Fruit fly (Drosophila melanogaster): ENCODE results near the gene CG17560.

CG17560 gene

DNA sequence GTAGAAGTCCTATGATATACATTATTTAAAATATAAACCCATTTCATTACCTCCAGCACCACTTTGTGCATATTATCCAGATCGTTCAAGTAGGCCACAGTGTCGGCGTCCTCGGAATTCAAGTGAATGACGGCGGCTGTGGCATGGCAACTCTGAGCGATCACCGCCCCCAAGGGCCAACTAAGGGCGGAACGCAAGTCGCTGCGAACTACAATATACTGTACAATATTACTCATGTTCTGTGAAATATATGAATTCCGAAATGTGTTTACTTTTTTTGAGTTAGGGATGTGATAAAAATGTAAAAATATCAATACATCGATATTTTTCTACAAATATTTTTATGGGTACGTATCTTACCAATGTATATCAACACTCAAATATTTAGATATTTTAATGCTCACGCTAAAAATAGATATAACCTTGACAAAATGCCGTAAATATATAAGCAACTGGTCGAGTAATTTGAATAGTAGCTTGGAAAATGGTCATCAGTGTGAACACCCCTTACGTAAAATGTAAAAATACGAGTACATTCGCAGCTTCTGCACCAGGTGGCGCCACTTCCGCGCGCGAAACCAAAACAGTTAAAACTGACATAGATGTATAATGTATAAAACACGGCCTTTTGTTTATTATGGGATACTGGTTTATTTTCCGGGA is 44.1 kb upstream of the CG17560 start, which contains the start of gene CG14903 (continued):
- TF ChIP-seq CG32767 (GFP tag; IDR thresholded peaks at IDR 0.05) (no peak), CG2712 (tag; optimal IDR thresholded peaks at IDR 0.05) (peak; percentile 45), ato (GFP tag; IDR thresholded peaks at IDR 0.05; ENCODE audit: partially characterized antibody) (no peak; the same call in 1 of the 2 replicates), ems (GFP tag; optimal IDR thresholded peaks at IDR 0.05) (no peak), CG17568 (GFP tag; optimal IDR thresholded peaks at IDR 0.05) (no peak), CG2202 (tag; optimal IDR thresholded peaks at IDR 0.05) (no peak), CG9437 (GFP tag; optimal IDR thresholded peaks at IDR 0.05) (no peak), Aef1 (GFP tag; IDR thresholded peaks at IDR 0.05) (no peak), CG10543 (GFP tag; optimal IDR thresholded peaks at IDR 0.05) (no peak), sr (GFP tag; IDR thresholded peaks at IDR 0.05) (no peak), CG9932 (GFP tag; IDR thresholded peaks at IDR 0.05) (peak; percentile 67), cad (GFP tag; optimal IDR thresholded peaks at IDR 0.05) (no peak), peb (GFP tag; IDR thresholded peaks at IDR 0.05) (no peak), CG1233 (GFP tag; optimal IDR thresholded peaks at IDR 0.05) (no peak), sim (GFP tag; IDR thresholded peaks at IDR 0.05) (no peak), dmrt11E (tag; optimal IDR thresholded peaks at IDR 0.05) (peak; percentile 37), CG13123 (GFP tag; optimal IDR thresholded peaks at IDR 0.05) (no peak), chm (GFP tag; IDR thresholded peaks at IDR 0.05) (peak; percentile 15; the same call in 1 of the 2 replicates), CG11560 (tag; IDR thresholded peaks at IDR 0.05) (no peak), Ada2b (GFP tag; IDR thresholded peaks at IDR 0.05) (no peak), odd (GFP tag; optimal IDR thresholded peaks at IDR 0.05) (no peak), HLH54F (GFP tag; optimal IDR thresholded peaks at IDR 0.05) (peak; percentile 20), CG5245 (GFP tag; optimal IDR thresholded peaks at IDR 0.05) (peak; percentile 39), Ets65A (GFP tag) (peak; percentile 81), NFAT (GFP tag; IDR thresholded peaks at IDR 0.05) (no peak), Max (GFP tag; optimal IDR thresholded peaks at IDR 0.05) (peak; percentile 27), org-1 (GFP tag; optimal IDR thresholded peaks at IDR 0.05) (no peak), grn (GFP tag; optimal IDR thresholded peaks at IDR 0.05) (no peak), kni (GFP tag; optimal IDR thresholded peaks at IDR 0.05) (no peak), Antp (GFP tag; optimal IDR thresholded peaks at IDR 0.05) (peak; percentile 11), Bgb (GFP tag; IDR thresholded peaks at IDR 0.05; ENCODE audit: partially characterized antibody) (peak; percentile 78), trem (tag; optimal IDR thresholded peaks at IDR 0.05) (peak; percentile 55), CG1647 (GFP tag; optimal IDR thresholded peaks at IDR 0.05) (no peak), CG3281 (GFP tag; optimal IDR thresholded peaks at IDR 0.05) (no peak), CG6791 (GFP tag; IDR thresholded peaks at IDR 0.05; ENCODE audit: partially characterized antibody) (peak; percentile 69; the same call in 2 of the 3 replicates), CG18262 (tag; optimal IDR thresholded peaks at IDR 0.05) (no peak), CG3995 (GFP tag; optimal IDR thresholded peaks at IDR 0.05) (peak; percentile 98), CG4820 (GFP tag; optimal IDR thresholded peaks at IDR 0.05) (no peak), CG2116 (GFP tag; optimal IDR thresholded peaks at IDR 0.05) (peak; percentile 48), Eip74EF (GFP tag; optimal IDR thresholded peaks at IDR 0.05) (no peak), Atf6 (GFP tag; IDR thresholded peaks at IDR 0.05) (no peak), Vsx1 (GFP tag; optimal IDR thresholded peaks at IDR 0.05) (no peak), Oaz (GFP tag; IDR thresholded peaks at IDR 0.05) (no peak), CG13894 (tag; optimal IDR thresholded peaks at IDR 0.05) (no peak), CG34376 (GFP tag; optimal IDR thresholded peaks at IDR 0.05) (no peak), CG11696 (GFP tag; IDR thresholded peaks at IDR 0.05) (no peak), Hr39 (optimal IDR thresholded peaks at IDR 0.05) (no peak), CG17829 (tag; optimal IDR thresholded peaks at IDR 0.05) (no peak), nmo (GFP tag; optimal IDR thresholded peaks at IDR 0.05) (peak; percentile 74), mam (GFP tag; optimal IDR thresholded peaks at IDR 0.05) (peak; percentile 34), h (optimal IDR thresholded peaks at IDR 0.05) (no peak)
